Worm (Caenorhabditis elegans) whole organism, L4 larva: Measurements from ENCODE around the gene fbxa-50.

Experiments used
- ceh-32 ChIP-seq: sonication (generic microtip); optimal IDR thresholded peaks from 2 replicates; lab custom pipeline; 2016; ENCODE audit warnings: mild to moderate bottlenecking, missing genetic modification characterization, missing compliant biosample characterization; ENCODE audit not compliant: poor library complexity
- nhr-111 ChIP-seq: fragments of 200-800 bp; sonication (Bioruptor generic); optimal IDR thresholded peaks from 2 replicates; lab custom pipeline; 2018; ENCODE audit warnings: mild to moderate bottlenecking, missing genetic modification characterization, missing compliant biosample characterization
- set-16 ChIP-seq: fragments of 200-800 bp; sonication (Bioruptor generic); IDR thresholded peaks from 2 replicates; pipeline ENCODE4 v1.3.6; 2022; ENCODE audit warnings: missing genetic modification reagents, missing genetic modification characterization, missing compliant biosample characterization

DNA sequence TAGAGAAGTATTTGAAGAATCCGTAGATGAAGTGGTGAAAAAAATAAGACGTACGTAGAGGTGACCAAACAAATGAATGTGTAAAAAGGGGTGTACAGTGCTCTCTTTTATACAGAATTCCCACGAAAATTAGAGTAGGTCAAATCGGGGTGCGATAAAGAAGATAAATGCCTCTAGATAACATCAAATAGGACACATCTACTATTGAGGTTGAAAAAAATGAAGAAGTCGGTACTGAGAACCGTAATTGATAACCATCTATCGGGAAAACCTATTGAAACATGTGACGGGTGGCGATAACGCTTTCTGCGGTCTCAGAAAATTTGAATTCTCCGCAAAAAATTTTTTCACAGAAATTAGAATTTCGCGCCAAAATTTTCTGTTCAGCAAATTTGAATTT, 49.6 kb downstream of the fbxa-50 start, which contains the start of gene fbxa-61:
- TF ChIP-seq ceh-32 (tag; lab: Kevin White, UChicago) (no peak), nhr-111 (no peak), set-16 (GFP tag; lab: Robert Waterston, UW) (no peak)
